Worm (Caenorhabditis elegans): Measurements from ENCODE around the gene Y57G7A.11.

ce11 chrII:1297697-1298093 lies 21.0 kb upstream of the Y57G7A.11 start:
- TF ChIP-seq aptf-2 (GFP tag; conservative IDR thresholded peaks at IDR 0.05) = no peak
- no peak for TF ChIP-seq F39B2.1 (GFP tag; IDR thresholded peaks at IDR 0.05)
- no peak for TF ChIP-seq hmg-20 (GFP tag; IDR thresholded peaks at IDR 0.05)
- TF ChIP-seq hrde-1 (tag; optimal IDR thresholded peaks at IDR 0.05; ENCODE audit: borderline replicate concordance) = no peak

Measured in whole organism, young adult.